Worm (Caenorhabditis elegans) whole organism, L1 larva: ENCODE measurements around the gene F27B3.6.

Experiments
- C04F5.9 ChIP-seq: sonication (generic microtip); optimal IDR thresholded peaks from 2 replicates; lab custom pipeline; 2016; ENCODE audit warnings: missing genetic modification characterization, missing compliant biosample characterization
- C34B4.2 ChIP-seq: sonication (generic microtip); optimal IDR thresholded peaks from 2 replicates; lab custom pipeline; 2017; ENCODE audit warnings: mild to moderate bottlenecking, missing genetic modification characterization, missing compliant biosample characterization
- F16B12.6 ChIP-seq: fragments of 150-350 bp; optimal IDR thresholded peaks from 2 replicates; lab custom pipeline; 2014; ENCODE audit warnings: missing biosample characterization, missing genetic modification characterization
- aha-1 ChIP-seq: fragments of 150-350 bp; optimal IDR thresholded peaks from 2 replicates; lab custom pipeline; 2014; ENCODE audit warnings: missing biosample characterization, missing genetic modification characterization
- alr-1 ChIP-seq: fragments of 200-800 bp; sonication (Bioruptor generic); optimal IDR thresholded peaks from 2 replicates; lab custom pipeline; 2018; ENCODE audit warnings: borderline replicate concordance, mild to moderate bottlenecking, missing genetic modification characterization, missing compliant biosample characterization
- aly-2 ChIP-seq: fragments of 150-350 bp; optimal IDR thresholded peaks from 2 replicates; lab custom pipeline; 2014; ENCODE audit warnings: missing biosample characterization, missing genetic modification characterization
- ama-1 ChIP-seq: fragments of 150-350 bp; optimal IDR thresholded peaks from 2 replicates; lab custom pipeline; 2014
- ceh-63 ChIP-seq: fragments of 200-800 bp; sonication (Bioruptor generic); optimal IDR thresholded peaks from 2 replicates; lab custom pipeline; 2018; ENCODE audit warnings: mild to moderate bottlenecking, missing genetic modification characterization, missing compliant biosample characterization
- ceh-8 ChIP-seq: fragments of 200-800 bp; sonication (Bioruptor generic); optimal IDR thresholded peaks from 2 replicates; lab custom pipeline; 2018; ENCODE audit warnings: mild to moderate bottlenecking, missing genetic modification characterization, moderate library complexity, missing compliant biosample characterization
- ceh-82 ChIP-seq, 3 experiments: fragments of 150-350 bp in 1 of 3; sonication (generic microtip) in 2 of 3; optimal IDR thresholded peaks; 2 replicates each; lab custom pipeline; 2014 to 2017; ENCODE audit warnings: missing biosample characterization in 3 of 3, missing genetic modification characterization in 3 of 3
- ceh-90 ChIP-seq: sonication (generic microtip); optimal IDR thresholded peaks from 2 replicates; lab custom pipeline; 2016; ENCODE audit warnings: missing genetic modification characterization, missing compliant biosample characterization
- ces-1 ChIP-seq: fragments of 150-350 bp; optimal IDR thresholded peaks from 2 replicates; lab custom pipeline; 2014; ENCODE audit warnings: missing biosample characterization, missing genetic modification reagents, missing genetic modification characterization
- dpl-1 ChIP-seq, 3 experiments: fragments of 150-350 bp in 2 of 3; sonication (generic microtip) in 1 of 3; optimal IDR thresholded peaks; 2 replicates each; lab custom pipeline; 2014 to 2017; ENCODE audit warnings: missing biosample characterization in 3 of 3, missing genetic modification characterization in 3 of 3, missing genetic modification reagents in 3 of 3
- dsc-1 ChIP-seq: sonication (generic microtip); optimal IDR thresholded peaks from 2 replicates; lab custom pipeline; 2016; ENCODE audit warnings: mild to moderate bottlenecking, missing genetic modification characterization, missing compliant biosample characterization
- efl-1 ChIP-seq, 4 experiments: fragments of 150-350 bp; optimal IDR thresholded peaks in 3 of 4; peaks in 1 of 4; 1 replicate in 1 of 4; 2 replicates in 3 of 4; lab custom pipeline; 2014; ENCODE audit warnings: missing biosample characterization in 2 of 4, missing genetic modification characterization in 2 of 4, missing genetic modification reagents in 2 of 4
- egl-13 ChIP-seq: sonication (generic microtip); optimal IDR thresholded peaks from 2 replicates; lab custom pipeline; 2016; ENCODE audit warnings: missing genotype, missing genetic modification reagents, missing genetic modification characterization, missing compliant biosample characterization
- elt-2 ChIP-seq: sonication (generic microtip); optimal IDR thresholded peaks from 2 replicates; lab custom pipeline; 2016; ENCODE audit warnings: missing genetic modification characterization, mild to moderate bottlenecking, inconsistent platforms, missing compliant biosample characterization, missing genetic modification reagents
- fkh-8 ChIP-seq: sonication (generic microtip); optimal IDR thresholded peaks from 2 replicates; lab custom pipeline; 2016; ENCODE audit warnings: mild to moderate bottlenecking, missing genetic modification characterization, missing compliant biosample characterization
- fos-1 ChIP-seq: fragments of 150-350 bp; optimal IDR thresholded peaks from 2 replicates; lab custom pipeline; 2014; ENCODE audit warnings: missing biosample characterization, missing genetic modification characterization
- isw-1 ChIP-seq: fragments of 200-800 bp; sonication (Bioruptor generic); IDR thresholded peaks from 2 replicates; pipeline ENCODE4 v1.3.6; 2022; ENCODE audit warnings: missing genetic modification characterization, missing compliant biosample characterization
- jun-1 ChIP-seq: fragments of 150-350 bp; optimal IDR thresholded peaks from 2 replicates; lab custom pipeline; 2014; ENCODE audit warnings: missing biosample characterization, missing genetic modification reagents, missing genetic modification characterization
- lin-13 ChIP-seq: fragments of 150-350 bp; optimal IDR thresholded peaks from 2 replicates; lab custom pipeline; 2014; ENCODE audit warnings: missing biosample characterization, missing genetic modification reagents, missing genetic modification characterization
- lin-14 ChIP-seq: fragments of 200-800 bp; sonication (Bioruptor generic); optimal IDR thresholded peaks from 2 replicates; lab custom pipeline; 2018; ENCODE audit warnings: mild to moderate bottlenecking, missing genetic modification characterization, moderate library complexity, missing compliant biosample characterization
- lin-35 ChIP-seq, 2 experiments: fragments of 150-350 bp; optimal IDR thresholded peaks; 2 replicates each; lab custom pipeline; 2014; ENCODE audit warnings: missing biosample characterization in 2 of 2, missing genetic modification characterization in 2 of 2, missing genetic modification reagents in 2 of 2
- mab-9 ChIP-seq: fragments of 200-800 bp; sonication (Bioruptor generic); IDR thresholded peaks from 2 replicates; pipeline ENCODE4 v1.3.6; 2022; ENCODE audit warnings: missing genetic modification reagents, missing genetic modification characterization, missing compliant biosample characterization
- mdl-1 ChIP-seq, 2 experiments: fragments of 150-350 bp; optimal IDR thresholded peaks; 2 replicates each; lab custom pipeline; 2014 to 2017; ENCODE audit warnings: missing biosample characterization in 2 of 2, missing genetic modification characterization in 2 of 2, inconsistent platforms in 1 of 2
- mep-1 ChIP-seq: fragments of 150-350 bp; optimal IDR thresholded peaks from 2 replicates; lab custom pipeline; 2014; ENCODE audit warnings: missing biosample characterization, missing genetic modification characterization
- nhr-11 ChIP-seq: fragments of 150-350 bp; optimal IDR thresholded peaks from 2 replicates; lab custom pipeline; 2014; ENCODE audit warnings: missing biosample characterization, missing genetic modification characterization
- nhr-12 ChIP-seq: sonication (generic microtip); optimal IDR thresholded peaks from 2 replicates; lab custom pipeline; 2017; ENCODE audit warnings: missing biosample characterization, missing genetic modification characterization
- nhr-237 ChIP-seq: fragments of 150-350 bp; optimal IDR thresholded peaks from 2 replicates; lab custom pipeline; 2014; ENCODE audit warnings: missing biosample characterization, missing genetic modification characterization
- nhr-47 ChIP-seq: sonication (generic microtip); optimal IDR thresholded peaks from 2 replicates; lab custom pipeline; 2016; ENCODE audit warnings: mild to moderate bottlenecking, missing genetic modification characterization, moderate library complexity, missing compliant biosample characterization
- nhr-77 ChIP-seq: fragments of 150-350 bp; optimal IDR thresholded peaks from 2 replicates; lab custom pipeline; 2014; ENCODE audit warnings: missing biosample characterization, missing genetic modification characterization
- pag-3 ChIP-seq: sonication (generic microtip); optimal IDR thresholded peaks from 2 replicates; lab custom pipeline; 2017; ENCODE audit warnings: missing genetic modification characterization, mild to moderate bottlenecking, missing compliant biosample characterization, antibody characterized with exemption, borderline replicate concordance; ENCODE audit not compliant: insufficient read depth
- pqm-1 ChIP-seq: sonication (generic microtip); optimal IDR thresholded peaks from 3 replicates; lab custom pipeline; 2017; ENCODE audit warnings: missing biosample characterization, missing genetic modification characterization
- rnt-1 ChIP-seq: sonication (generic microtip); optimal IDR thresholded peaks from 2 replicates; lab custom pipeline; 2016; ENCODE audit warnings: mild to moderate bottlenecking, missing genetic modification characterization, moderate library complexity, missing compliant biosample characterization
- sox-4 ChIP-seq: sonication (generic microtip); optimal IDR thresholded peaks from 2 replicates; lab custom pipeline; 2016; ENCODE audit warnings: missing genetic modification characterization, missing compliant biosample characterization
- swsn-7 ChIP-seq: sonication (generic microtip); optimal IDR thresholded peaks from 2 replicates; lab custom pipeline; 2016; ENCODE audit warnings: missing genetic modification characterization, missing compliant biosample characterization
- tlp-1 ChIP-seq: fragments of 150-350 bp; optimal IDR thresholded peaks from 2 replicates; lab custom pipeline; 2014; ENCODE audit warnings: missing biosample characterization, missing genetic modification characterization
- unc-130 ChIP-seq: fragments of 150-350 bp; optimal IDR thresholded peaks from 2 replicates; lab custom pipeline; 2017; ENCODE audit warnings: missing biosample characterization, missing genetic modification characterization, inconsistent platforms
- unc-30 ChIP-seq: sonication (generic microtip); optimal IDR thresholded peaks from 2 replicates; lab custom pipeline; 2017; ENCODE audit warnings: missing biosample characterization, missing genetic modification characterization
- unc-62 ChIP-seq: fragments of 150-350 bp; optimal IDR thresholded peaks from 2 replicates; lab custom pipeline; 2014; ENCODE audit warnings: missing biosample characterization, missing genetic modification reagents, missing genetic modification characterization
- unc-86 ChIP-seq: sonication (generic microtip); optimal IDR thresholded peaks from 2 replicates; lab custom pipeline; 2016; ENCODE audit warnings: missing genetic modification characterization, missing compliant biosample characterization
- unc-98 ChIP-seq: fragments of 200-800 bp; sonication (Bioruptor generic); IDR thresholded peaks from 2 replicates; pipeline ENCODE4 v1.3.6; 2022; ENCODE audit warnings: missing genetic modification characterization, missing compliant biosample characterization
- vab-15 ChIP-seq: sonication (generic microtip); optimal IDR thresholded peaks from 2 replicates; lab custom pipeline; 2017; ENCODE audit warnings: missing genotype, mild to moderate bottlenecking, missing genetic modification characterization, missing compliant biosample characterization
- xbp-1 ChIP-seq: sonication (generic microtip); optimal IDR thresholded peaks from 2 replicates; lab custom pipeline; 2016; ENCODE audit warnings: missing genetic modification characterization, missing compliant biosample characterization
- zip-4 ChIP-seq: fragments of 200-800 bp; sonication (Bioruptor generic); optimal IDR thresholded peaks from 2 replicates; lab custom pipeline; 2018; ENCODE audit warnings: mild to moderate bottlenecking, missing genetic modification characterization, moderate library complexity, missing compliant biosample characterization

F27B3.6 gene

ce11 chrIII:6625317-6625716 lies 46.9 kb upstream of the F27B3.6 start (continued):
- TF ChIP-seq lin-14 (GFP tag; lab: Kevin White, UChicago) (peak; percentile 63), lin-35 (GFP tag; optimal IDR thresholded peaks at IDR 0.05; lab: Kevin White, UChicago) (peak; percentile 46 to 66), ces-1 (GFP tag; lab: Kevin White, UChicago) (no peak), ceh-8 (GFP tag; lab: Kevin White, UChicago) (no peak), fkh-8 (tag; lab: Kevin White, UChicago) (peak; percentile 51), pag-3 (tag; lab: Kevin White, UChicago) (no peak), F16B12.6 (peak; percentile 11), sox-4 (tag; lab: Kevin White, UChicago) (no peak), unc-62 (no peak), dsc-1 (tag; lab: Kevin White, UChicago) (no peak), tlp-1 (no peak), xbp-1 (tag; lab: Kevin White, UChicago) (peak; percentile 89), unc-30 (tag; lab: Kevin White, UChicago) (no peak), ceh-82 (tag; optimal IDR thresholded peaks at IDR 0.05; lab: Kevin White, UChicago) (peak in 1 of 3 experiments; percentile 39)

- TF ChIP-seq dpl-1 (GFP tag; optimal IDR thresholded peaks at IDR 0.05; lab: Kevin White, UChicago) = no peak
- TF ChIP-seq egl-13 (tag; lab: Kevin White, UChicago) = no peak
- no peak for TF ChIP-seq vab-15 (tag; lab: Kevin White, UChicago)
- no peak for TF ChIP-seq ceh-63
- no peak for TF ChIP-seq mdl-1 (tag; optimal IDR thresholded peaks at IDR 0.05; lab: Kevin White, UChicago)
- TF ChIP-seq nhr-12 (tag; lab: Kevin White, UChicago) = no peak
- no peak for TF ChIP-seq C04F5.9 (tag; lab: Kevin White, UChicago)
- TF ChIP-seq nhr-47 = no peak
- TF ChIP-seq swsn-7 = no peak
These were observed 46.5 kb upstream of the F27B3.6 start, which contains the start of gene copd-1 for ce11 chrIII:6624872-6625271. Gene copd-1, minus strand, starts transcription at chrIII:6624972.

ce11 chrIII:6619952-6620351 lies 41.5 kb upstream of the F27B3.6 start, which contains the start of gene C13B9.2:
Gene C13B9.2, plus strand, starts transcription at chrIII:6620252.
- no peak for TF ChIP-seq unc-130 (tag; lab: Kevin White, UChicago)
- no peak for TF ChIP-seq jun-1 (tag; lab: Kevin White, UChicago)
- TF ChIP-seq ceh-63 = no peak
- TF ChIP-seq C34B4.2 (tag; lab: Kevin White, UChicago) = no peak
- TF ChIP-seq aha-1 (tag; lab: Kevin White, UChicago) = no peak
- no peak for TF ChIP-seq rnt-1
- TF ChIP-seq ceh-90 (tag; lab: Kevin White, UChicago) = no peak
- TF ChIP-seq nhr-77 (tag; lab: Kevin White, UChicago) = no peak
- no peak for TF ChIP-seq egl-13 (tag; lab: Kevin White, UChicago)
- no peak for TF ChIP-seq mep-1 (tag; lab: Kevin White, UChicago)
- TF ChIP-seq ces-1 (GFP tag; lab: Kevin White, UChicago) = no peak
- no peak for TF ChIP-seq elt-2 (tag; lab: Kevin White, UChicago)
- no peak for TF ChIP-seq isw-1

ce11 chrIII:6615064-6615463 lies 36.7 kb upstream of the F27B3.6 start, which contains the start of gene cmtr-2:
Gene cmtr-2, plus strand, starts transcription at chrIII:6615414.
- TF ChIP-seq ceh-82 (tag; optimal IDR thresholded peaks at IDR 0.05; lab: Kevin White, UChicago) (peak; percentile 6 to 22 (median 16)), nhr-11 (tag; lab: Kevin White, UChicago) (no peak), mab-9 (no peak), unc-86 (tag; lab: Kevin White, UChicago) (peak; percentile 10), pqm-1 (tag; lab: Kevin White, UChicago) (no peak), unc-98 (GFP tag; lab: Robert Waterston, UW) (no peak), ces-1 (GFP tag; lab: Kevin White, UChicago) (no peak), C04F5.9 (tag; lab: Kevin White, UChicago) (no peak), alr-1 (tag; lab: Kevin White, UChicago) (no peak), fkh-8 (tag; lab: Kevin White, UChicago) (no peak), aly-2 (tag; lab: Kevin White, UChicago) (no peak), nhr-47 (peak; percentile 63), lin-35 (GFP tag; optimal IDR thresholded peaks at IDR 0.05; lab: Kevin White, UChicago) (peak; percentile 92 to 97), fos-1 (tag; lab: Kevin White, UChicago) (no peak), ceh-8 (GFP tag; lab: Kevin White, UChicago) (no peak), efl-1 (optimal IDR thresholded peaks at IDR 0.05; lab: Kevin White, UChicago) (peak; percentile 95 to 98), efl-1 (GFP tag; optimal IDR thresholded peaks at IDR 0.05 in 1 of 2; lab: Kevin White, UChicago) (peak; percentile 96 to 100), sox-4 (tag; lab: Kevin White, UChicago) (no peak), unc-30 (tag; lab: Kevin White, UChicago) (no peak), unc-62 (no peak), lin-13 (peak; percentile 36), zip-4 (GFP tag; lab: Kevin White, UChicago) (no peak), ama-1 (lab: Kevin White, UChicago) (no peak), nhr-237 (tag; lab: Kevin White, UChicago) (no peak)
